Worm (Caenorhabditis elegans) whole organism, young adult: ENCODE results near the gene C53B7.3.

ENCODE experiments used
- Y53G8AR.9 ChIP-seq: fragments of 200-800 bp; sonication (Bioruptor generic); conservative IDR thresholded peaks from 2 replicates; pipeline ENCODE4 v1.3.6; 2022; ENCODE audit warnings: missing genetic modification reagents, missing genetic modification characterization, missing compliant biosample characterization
- Y95B8A.8 ChIP-seq: fragments of 200-800 bp; sonication (Bioruptor generic); IDR thresholded peaks from 2 replicates; pipeline ENCODE4 v1.3.6; 2022; ENCODE audit warnings: missing genetic modification reagents, missing genetic modification characterization, missing compliant biosample characterization
- ama-1 ChIP-seq, 3 experiments: fragments of 150-350 bp in 1 of 3; sonication (generic microtip) in 2 of 3; optimal IDR thresholded peaks; 2 replicates each; lab custom pipeline; 2014 to 2018; ENCODE audit warnings: missing biosample characterization in 2 of 3, missing genetic modification characterization in 2 of 3, missing genetic modification reagents in 2 of 3
- attf-6 ChIP-seq: fragments of 200-800 bp; sonication (Bioruptor generic); IDR thresholded peaks from 2 replicates; pipeline ENCODE4 v1.3.6; 2022; ENCODE audit warnings: missing genetic modification reagents, missing genetic modification characterization, missing compliant biosample characterization
- egl-18 ChIP-seq: fragments of 200-800 bp; sonication (Bioruptor generic); IDR thresholded peaks from 2 replicates; pipeline ENCODE4 v1.3.6; 2022; ENCODE audit warnings: missing genetic modification reagents, missing genetic modification characterization, missing compliant biosample characterization
- hmg-1.2 ChIP-seq: fragments of 200-800 bp; sonication (Bioruptor generic); IDR thresholded peaks from 2 replicates; pipeline ENCODE4 v1.3.6; 2022; ENCODE audit warnings: missing genetic modification reagents, missing genetic modification characterization, missing compliant biosample characterization
- madf-10 ChIP-seq: sonication (generic microtip); optimal IDR thresholded peaks from 2 replicates; lab custom pipeline; 2016; ENCODE audit warnings: mild to moderate bottlenecking, missing genetic modification characterization, missing compliant biosample characterization
- madf-6 ChIP-seq: fragments of 200-800 bp; sonication (Bioruptor generic); IDR thresholded peaks from 2 replicates; pipeline ENCODE4 v1.3.6; 2022; ENCODE audit warnings: missing genetic modification reagents, missing genetic modification characterization, missing compliant biosample characterization
- sptf-2 ChIP-seq: fragments of 200-800 bp; sonication (Bioruptor generic); optimal IDR thresholded peaks from 2 replicates; lab custom pipeline; 2018; ENCODE audit warnings: mild to moderate bottlenecking, missing genetic modification characterization, missing compliant biosample characterization

ce11 chrX:6795843-6796521 is 48.6 kb upstream of the C53B7.3 start:
- TF ChIP-seq madf-10 (no peak), egl-18 (no peak), hmg-1.2 (GFP tag; lab: Robert Waterston, UW) (no peak), ama-1 (optimal IDR thresholded peaks at IDR 0.05; lab: Kevin White, UChicago) (no peak), ama-1 (GFP tag; optimal IDR thresholded peaks at IDR 0.05; lab: Kevin White, UChicago) (no peak), Y53G8AR.9 (no peak), madf-6 (GFP tag; lab: Robert Waterston, UW) (no peak), Y95B8A.8 (no peak), sptf-2 (no peak), attf-6 (GFP tag; lab: Robert Waterston, UW) (no peak)
